Fruit fly (Drosophila melanogaster): ENCODE measurements around the gene CG6333.
A peak's percentile ranks its signal among the peaks of the same experiment; 100 is the strongest.

Gene CG6333

DNA sequence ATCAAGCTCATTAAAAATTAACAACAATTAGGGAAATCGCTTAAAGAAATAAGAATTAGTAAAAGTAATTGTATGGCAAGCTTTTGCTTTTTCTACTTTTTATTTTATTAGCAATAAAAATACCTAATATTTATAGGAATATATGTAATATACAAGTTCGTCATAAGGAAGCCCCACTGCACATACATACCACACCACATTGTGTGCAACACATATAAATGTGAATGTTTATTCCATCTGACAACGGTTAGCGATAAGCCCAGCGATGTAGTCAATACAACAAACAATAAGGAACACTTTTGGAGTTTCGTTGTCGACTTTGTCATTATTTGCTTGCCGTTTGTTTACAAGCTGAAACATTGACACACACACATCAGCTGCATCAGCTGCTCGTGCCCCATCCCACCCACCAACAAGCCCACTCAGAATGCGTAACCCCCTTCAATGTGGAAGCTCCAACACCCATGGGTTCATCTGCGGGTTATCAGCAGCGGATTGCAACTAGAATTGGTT, 694 bp downstream of the CG6333 start (continued):
- TF ChIP-seq Hey (tag; optimal IDR thresholded peaks at IDR 0.05), result peak; percentile 77
- peak; percentile 48 for TF ChIP-seq phol (tag; optimal IDR thresholded peaks at IDR 0.05)
- no peak for TF ChIP-seq Bgb (GFP tag; IDR thresholded peaks at IDR 0.05; ENCODE audit: partially characterized antibody)
- TF ChIP-seq pum (GFP tag; optimal IDR thresholded peaks at IDR 0.05), result peak; percentile 42
- no peak for TF ChIP-seq ato (GFP tag; IDR thresholded peaks at IDR 0.05; ENCODE audit: partially characterized antibody)
- peak; percentile 22; the same call in 1 of the 2 replicates for TF ChIP-seq CG10366 (GFP tag; IDR thresholded peaks at IDR 0.05)
- peak; percentile 80 for TF ChIP-seq CG31365 (tag; optimal IDR thresholded peaks at IDR 0.05)
- TF ChIP-seq caup (GFP tag; optimal IDR thresholded peaks at IDR 0.05; ENCODE audit: severe bottlenecking), result peak; percentile 51
- TF ChIP-seq tio (GFP tag; optimal IDR thresholded peaks at IDR 0.05), result peak; percentile 42
- TF ChIP-seq CG8359 (GFP tag; optimal IDR thresholded peaks at IDR 0.05; ENCODE audit: borderline replicate concordance), result peak; percentile 85
- peak; percentile 16 for TF ChIP-seq eyg (GFP tag; optimal IDR thresholded peaks at IDR 0.05)
- peak; percentile 35 for TF ChIP-seq Bdp1 (GFP tag; optimal IDR thresholded peaks at IDR 0.05)
- peak; percentile 96 for TF ChIP-seq MTF-1 (GFP tag; optimal IDR thresholded peaks at IDR 0.05; ENCODE audit: borderline replicate concordance)
- peak; percentile 43 for TF ChIP-seq btn (GFP tag; optimal IDR thresholded peaks at IDR 0.05)
- TF ChIP-seq abd-A (tag; optimal IDR thresholded peaks at IDR 0.05), result no peak
- TF ChIP-seq Sin3A (optimal IDR thresholded peaks at IDR 0.05), result no peak
- peak; percentile 66 for TF ChIP-seq Nf-YB (GFP tag; optimal IDR thresholded peaks at IDR 0.05)
- no peak for TF ChIP-seq CG42726 (GFP tag; IDR thresholded peaks at IDR 0.05; ENCODE audit: partially characterized antibody)
- no peak for TF ChIP-seq CG43689 (GFP tag; IDR thresholded peaks at IDR 0.05)
- no peak for TF ChIP-seq vfl (GFP tag; optimal IDR thresholded peaks at IDR 0.05)
- peak; percentile 73 for TF ChIP-seq CG8089 (GFP tag; optimal IDR thresholded peaks at IDR 0.05)
- peak; percentile 71 for TF ChIP-seq CG13123 (GFP tag; optimal IDR thresholded peaks at IDR 0.05)
- no peak for TF ChIP-seq CG15514 (GFP tag; optimal IDR thresholded peaks at IDR 0.05)
- TF ChIP-seq NK7.1 (GFP tag; optimal IDR thresholded peaks at IDR 0.05), result no peak
- peak; percentile 37; the same call in 2 of the 3 replicates for TF ChIP-seq CG34422 (GFP tag; IDR thresholded peaks at IDR 0.05)
- TF ChIP-seq CG6813 (GFP tag; optimal IDR thresholded peaks at IDR 0.05), result peak; percentile 95
- TF ChIP-seq CG7357 (GFP tag; IDR thresholded peaks at IDR 0.05), result no peak
- no peak for TF ChIP-seq Atf6 (GFP tag; IDR thresholded peaks at IDR 0.05)
- TF ChIP-seq lbe (GFP tag; optimal IDR thresholded peaks at IDR 0.05), result peak; percentile 65
- no peak for TF ChIP-seq CG32772 (GFP tag; IDR thresholded peaks at IDR 0.05)
- 0 out of 2 replicates have a peak, but pooled peaks have one; percentile 5 for TF ChIP-seq CG5953 (GFP tag; IDR thresholded peaks at IDR 0.05)
- 0 out of 2 replicates have a peak, but pooled peaks have one; percentile 15 for TF ChIP-seq Oaz (GFP tag; IDR thresholded peaks at IDR 0.05)
- peak; percentile 91 for TF ChIP-seq gcm (GFP tag; optimal IDR thresholded peaks at IDR 0.05)
- TF ChIP-seq sisA (GFP tag; IDR thresholded peaks at IDR 0.05), result no peak; the same call in 1 of the 2 replicates
- 0 out of 4 replicates have a peak, but pooled peaks have one; percentile 11 for TF ChIP-seq Gug (GFP tag; IDR thresholded peaks at IDR 0.05)
- peak; percentile 17 for TF ChIP-seq CG6683 (GFP tag; optimal IDR thresholded peaks at IDR 0.05)
- TF ChIP-seq CG12236 (GFP tag; optimal IDR thresholded peaks at IDR 0.05), result peak; percentile 86
- TF ChIP-seq cas (GFP tag; IDR thresholded peaks at IDR 0.05), result no peak
- peak; percentile 69 for TF ChIP-seq repo (GFP tag; optimal IDR thresholded peaks at IDR 0.05)
- peak; percentile 29 for TF ChIP-seq CG4617 (GFP tag; optimal IDR thresholded peaks at IDR 0.05; ENCODE audit: borderline replicate concordance)
- no peak for TF ChIP-seq zf30C (GFP tag; optimal IDR thresholded peaks at IDR 0.05)
- peak; percentile 75 for TF ChIP-seq fd102C (GFP tag; optimal IDR thresholded peaks at IDR 0.05)
- TF ChIP-seq B-H2 (GFP tag; optimal IDR thresholded peaks at IDR 0.05), result no peak
- TF ChIP-seq ab (GFP tag; optimal IDR thresholded peaks at IDR 0.05), result no peak
- no peak for TF ChIP-seq Lim3 (GFP tag; IDR thresholded peaks at IDR 0.05)
- TF ChIP-seq B-H1 (GFP tag; IDR thresholded peaks at IDR 0.05), result peak; percentile 10; the same call in 1 of the 3 replicates
- peak; percentile 72 for TF ChIP-seq CG18599 (GFP tag; optimal IDR thresholded peaks at IDR 0.05)
- peak; percentile 11 for TF ChIP-seq CG1647 (GFP tag; optimal IDR thresholded peaks at IDR 0.05)
- TF ChIP-seq CG15601 (tag; optimal IDR thresholded peaks at IDR 0.05), result peak; percentile 95
- TF ChIP-seq maf-S (GFP tag; optimal IDR thresholded peaks at IDR 0.05), result peak; percentile 34

Measured in whole organism, embryonic.